Worm (Caenorhabditis elegans): ENCODE measurements around the gene blos-2.

Gene blos-2

ce11 chrIV:6363604-6364003 is 29.6 kb downstream of the blos-2 start:
- TF ChIP-seq tbx-37 (GFP tag; conservative IDR thresholded peaks at IDR 0.05) (no peak), ama-1 (optimal IDR thresholded peaks at IDR 0.05) (no peak), aly-1 (tag; optimal IDR thresholded peaks at IDR 0.05) (no peak), scrt-1 (GFP tag; IDR thresholded peaks at IDR 0.05) (no peak), hnd-1 (tag; optimal IDR thresholded peaks at IDR 0.05) (no peak), ets-7 (tag; optimal IDR thresholded peaks at IDR 0.05) (no peak), pes-1 (GFP tag; IDR thresholded peaks at IDR 0.05) (no peak), tbx-11 (GFP tag; IDR thresholded peaks at IDR 0.05) (no peak), flt-1 (GFP tag; IDR thresholded peaks at IDR 0.05) (no peak), hmg-4 (GFP tag; optimal IDR thresholded peaks at IDR 0.05) (no peak), B0310.2 (tag; optimal IDR thresholded peaks at IDR 0.05) (no peak), ceh-36 (tag; optimal IDR thresholded peaks at IDR 0.05) (no peak), hmbx-1 (tag; optimal IDR thresholded peaks at IDR 0.05) (no peak)

ce11 chrIV:6365045-6365444 is 31.0 kb downstream of the blos-2 start, which contains the start of gene Y73B6BL.270:
Gene Y73B6BL.270 (plus strand): TSS chrIV:6365345.
- TF ChIP-seq ceh-13 (GFP tag; optimal IDR thresholded peaks at IDR 0.05), result no peak
- TF ChIP-seq B0310.2 (tag; optimal IDR thresholded peaks at IDR 0.05), result no peak
- TF ChIP-seq flt-1 (GFP tag; IDR thresholded peaks at IDR 0.05), result no peak
- no peak for TF ChIP-seq scrt-1 (GFP tag; IDR thresholded peaks at IDR 0.05)
- no peak for TF ChIP-seq hmbx-1 (tag; optimal IDR thresholded peaks at IDR 0.05)
- TF ChIP-seq pes-1 (GFP tag; IDR thresholded peaks at IDR 0.05), result no peak
- no peak for TF ChIP-seq hnd-1 (tag; optimal IDR thresholded peaks at IDR 0.05)
- TF ChIP-seq hmg-4 (GFP tag; optimal IDR thresholded peaks at IDR 0.05), result no peak
- no peak for TF ChIP-seq tbx-11 (GFP tag; IDR thresholded peaks at IDR 0.05)
- TF ChIP-seq ets-7 (tag; optimal IDR thresholded peaks at IDR 0.05), result no peak
- no peak for TF ChIP-seq F13C5.2 (tag; optimal IDR thresholded peaks at IDR 0.05)
- TF ChIP-seq tra-4 (tag; optimal IDR thresholded peaks at IDR 0.05), result no peak
- no peak for TF ChIP-seq ama-1 (optimal IDR thresholded peaks at IDR 0.05)
- no peak for TF ChIP-seq tbx-37 (GFP tag; conservative IDR thresholded peaks at IDR 0.05)
- no peak for TF ChIP-seq sea-1 (GFP tag; conservative IDR thresholded peaks at IDR 0.05)
- TF ChIP-seq aly-1 (tag; optimal IDR thresholded peaks at IDR 0.05), result no peak
- no peak for TF ChIP-seq ceh-36 (tag; optimal IDR thresholded peaks at IDR 0.05)

DNA sequence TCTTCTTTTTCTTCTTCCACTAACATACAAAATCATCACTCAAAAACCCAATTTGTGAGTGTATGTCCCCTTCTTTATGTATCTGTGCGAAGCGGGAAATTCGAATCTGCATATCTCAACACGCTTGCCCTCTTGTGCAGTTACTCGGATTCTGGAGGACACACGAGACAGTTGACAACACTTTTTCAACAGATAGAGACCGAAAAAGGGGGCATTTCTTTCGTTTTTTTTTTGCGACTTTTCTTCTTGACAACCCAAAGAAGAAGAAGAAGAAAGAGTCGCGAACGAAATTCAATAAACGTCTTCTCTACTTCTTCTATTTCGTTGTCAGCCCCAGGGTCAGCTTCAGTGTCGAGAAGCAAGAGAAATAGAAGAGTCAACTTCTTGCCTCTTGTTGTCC is 32.0 kb downstream of the blos-2 start:
- no peak for TF ChIP-seq hmg-4 (GFP tag; optimal IDR thresholded peaks at IDR 0.05)

ce11 chrIV:6369489-6369888 is 35.5 kb downstream of the blos-2 start:
- TF ChIP-seq hmg-4 (GFP tag; optimal IDR thresholded peaks at IDR 0.05) (no peak), sea-1 (GFP tag; conservative IDR thresholded peaks at IDR 0.05) (no peak), ceh-36 (tag; optimal IDR thresholded peaks at IDR 0.05) (no peak), ama-1 (optimal IDR thresholded peaks at IDR 0.05) (no peak), tbx-37 (GFP tag; conservative IDR thresholded peaks at IDR 0.05) (no peak), hmbx-1 (tag; optimal IDR thresholded peaks at IDR 0.05) (no peak), tra-4 (tag; optimal IDR thresholded peaks at IDR 0.05) (no peak)

DNA sequence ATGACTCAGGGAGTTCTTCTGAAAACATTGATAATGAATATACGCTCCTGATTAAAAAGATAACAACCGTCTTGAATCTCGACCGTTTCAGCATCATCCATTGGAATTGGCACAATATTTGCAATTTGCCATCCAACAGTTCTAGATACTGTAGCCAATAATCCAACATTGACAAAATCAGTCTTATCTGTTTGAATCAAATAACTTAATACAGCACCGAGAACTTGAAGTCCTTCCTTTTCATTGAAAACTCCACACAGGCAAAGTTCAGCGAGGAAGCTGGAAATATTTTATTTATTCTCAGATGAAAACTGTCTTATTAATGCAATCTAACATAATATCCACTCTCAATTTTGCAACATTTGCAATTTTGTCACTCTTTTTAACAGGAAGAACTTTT is 38.3 kb downstream of the blos-2 start:
- TF ChIP-seq F13C5.2 (tag; optimal IDR thresholded peaks at IDR 0.05) (no peak), sea-1 (GFP tag; conservative IDR thresholded peaks at IDR 0.05) (no peak), ceh-13 (GFP tag; optimal IDR thresholded peaks at IDR 0.05) (no peak), scrt-1 (GFP tag; IDR thresholded peaks at IDR 0.05) (no peak), ceh-36 (tag; optimal IDR thresholded peaks at IDR 0.05) (no peak), tra-4 (tag; optimal IDR thresholded peaks at IDR 0.05) (no peak), B0310.2 (tag; optimal IDR thresholded peaks at IDR 0.05) (no peak)

DNA sequence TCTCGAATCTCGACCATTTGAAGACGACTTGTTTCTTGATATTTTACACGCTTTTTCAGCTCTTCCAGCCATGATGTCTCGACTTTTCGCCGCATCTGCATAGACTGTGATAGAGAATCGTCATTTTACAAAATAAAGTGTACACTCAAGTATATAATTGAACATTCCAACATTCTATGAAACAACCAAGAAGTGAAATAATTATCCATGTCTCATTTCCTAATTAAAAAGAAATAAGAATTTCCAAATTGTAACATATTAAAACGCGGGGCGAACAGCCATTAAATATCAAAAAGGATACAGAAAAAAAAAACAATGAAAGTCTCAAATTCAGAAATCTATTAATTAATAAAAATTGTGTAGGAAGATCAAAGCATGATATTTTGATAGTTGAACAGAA is 39.0 kb downstream of the blos-2 start, which contains the start of gene smg-3:
TSS of gene smg-3 (minus strand) at position 101 of the 400 bp plus-strand sequence.
- TF ChIP-seq flt-1 (GFP tag; IDR thresholded peaks at IDR 0.05) (no peak), ama-1 (optimal IDR thresholded peaks at IDR 0.05) (no peak), sea-1 (GFP tag; conservative IDR thresholded peaks at IDR 0.05) (no peak), pes-1 (GFP tag; IDR thresholded peaks at IDR 0.05) (no peak), hnd-1 (tag; optimal IDR thresholded peaks at IDR 0.05) (no peak), ceh-13 (GFP tag; optimal IDR thresholded peaks at IDR 0.05) (no peak), tra-4 (tag; optimal IDR thresholded peaks at IDR 0.05) (no peak), ceh-36 (tag; optimal IDR thresholded peaks at IDR 0.05) (no peak), hmg-4 (GFP tag; optimal IDR thresholded peaks at IDR 0.05) (no peak)

- TF ChIP-seq B0310.2 (tag; optimal IDR thresholded peaks at IDR 0.05) (no peak), aly-1 (tag; optimal IDR thresholded peaks at IDR 0.05) (no peak), ceh-13 (GFP tag; optimal IDR thresholded peaks at IDR 0.05) (no peak), pes-1 (GFP tag; IDR thresholded peaks at IDR 0.05) (no peak), ets-7 (tag; optimal IDR thresholded peaks at IDR 0.05) (no peak), hmbx-1 (tag; optimal IDR thresholded peaks at IDR 0.05) (no peak), tra-4 (tag; optimal IDR thresholded peaks at IDR 0.05) (no peak), tbx-11 (GFP tag; IDR thresholded peaks at IDR 0.05) (no peak)
Observed at ce11 chrIV:6373721-6374120, 39.7 kb downstream of the blos-2 start.

ce11 chrIV:6376473-6377115 is 42.6 kb downstream of the blos-2 start, which contains the start of the genes hrpf-2 and bli-6:
Gene hrpf-2 (minus strand): TSS chrIV:6376523.
Gene bli-6 (plus strand): TSS chrIV:6377065.
- TF ChIP-seq F13C5.2 (tag; optimal IDR thresholded peaks at IDR 0.05) (peak; percentile 55), ama-1 (optimal IDR thresholded peaks at IDR 0.05) (no peak), ceh-13 (GFP tag; optimal IDR thresholded peaks at IDR 0.05) (no peak), hnd-1 (tag; optimal IDR thresholded peaks at IDR 0.05) (no peak), scrt-1 (GFP tag; IDR thresholded peaks at IDR 0.05) (no peak), tra-4 (tag; optimal IDR thresholded peaks at IDR 0.05) (no peak)
